Worm (Caenorhabditis elegans) whole organism, late embryonic: Measurements from ENCODE around the gene fut-2.

Source experiments
- F13H6.1 ChIP-seq: sonication (generic microtip); optimal IDR thresholded peaks from 2 replicates; lab custom pipeline; 2016; ENCODE audit warnings: missing genetic modification characterization, missing compliant biosample characterization
- K02D7.2 ChIP-seq: sonication (generic microtip); optimal IDR thresholded peaks from 2 replicates; lab custom pipeline; 2017; ENCODE audit warnings: mild to moderate bottlenecking, missing genetic modification characterization, missing compliant biosample characterization
- K09A11.1 ChIP-seq: sonication (generic microtip); optimal IDR thresholded peaks from 2 replicates; lab custom pipeline; 2017; ENCODE audit warnings: antibody characterized with exemption, mild to moderate bottlenecking, missing genetic modification characterization, missing compliant biosample characterization; ENCODE audit not compliant: insufficient read depth
- ceh-14 ChIP-seq: sonication (generic microtip); optimal IDR thresholded peaks from 2 replicates; lab custom pipeline; 2016; ENCODE audit warnings: missing genotype, missing genetic modification characterization, missing compliant biosample characterization
- ceh-2 ChIP-seq: sonication (generic microtip); optimal IDR thresholded peaks from 2 replicates; lab custom pipeline; 2016; ENCODE audit warnings: missing genotype, missing genetic modification characterization, missing compliant biosample characterization
- ceh-22 ChIP-seq: sonication (generic microtip); optimal IDR thresholded peaks from 2 replicates; lab custom pipeline; 2017; ENCODE audit warnings: missing biosample characterization, missing genetic modification characterization
- ceh-48 ChIP-seq: sonication (generic microtip); optimal IDR thresholded peaks from 2 replicates; lab custom pipeline; 2016; ENCODE audit warnings: missing genetic modification characterization, inconsistent platforms, missing compliant biosample characterization
- dmd-4 ChIP-seq: sonication (generic microtip); optimal IDR thresholded peaks from 2 replicates; lab custom pipeline; 2016; ENCODE audit warnings: borderline replicate concordance, missing genetic modification characterization, missing compliant biosample characterization
- elt-2 ChIP-seq: sonication (generic microtip); optimal IDR thresholded peaks from 2 replicates; lab custom pipeline; 2016; ENCODE audit warnings: missing genetic modification reagents, missing genetic modification characterization, missing compliant biosample characterization
- elt-4 ChIP-seq: sonication (generic microtip); optimal IDR thresholded peaks from 2 replicates; lab custom pipeline; 2016; ENCODE audit warnings: missing genetic modification characterization, missing compliant biosample characterization
- fkh-10 ChIP-seq: fragments of 150-350 bp; optimal IDR thresholded peaks from 2 replicates; lab custom pipeline; 2014; ENCODE audit warnings: missing biosample characterization, missing genetic modification reagents, missing genetic modification characterization
- fkh-6 ChIP-seq: sonication (generic microtip); optimal IDR thresholded peaks from 2 replicates; lab custom pipeline; 2016; ENCODE audit warnings: missing genetic modification characterization, missing compliant biosample characterization
- gmeb-2 ChIP-seq: sonication (generic microtip); optimal IDR thresholded peaks from 2 replicates; lab custom pipeline; 2016; ENCODE audit warnings: missing genetic modification characterization, inconsistent platforms, missing compliant biosample characterization
- hlh-15 ChIP-seq: sonication (generic microtip); optimal IDR thresholded peaks from 2 replicates; lab custom pipeline; 2016; ENCODE audit warnings: missing genetic modification characterization, missing compliant biosample characterization
- hlh-30 ChIP-seq: sonication (generic microtip); optimal IDR thresholded peaks from 2 replicates; lab custom pipeline; 2017; ENCODE audit warnings: antibody characterized with exemption, missing genetic modification characterization, missing compliant biosample characterization; ENCODE audit not compliant: insufficient read depth
- madf-2 ChIP-seq: sonication (generic microtip); optimal IDR thresholded peaks from 2 replicates; lab custom pipeline; 2017; ENCODE audit warnings: missing genetic modification characterization, missing compliant biosample characterization
- nfya-1 ChIP-seq: sonication (generic microtip); optimal IDR thresholded peaks from 2 replicates; lab custom pipeline; 2017; ENCODE audit warnings: missing genetic modification characterization, mild to moderate bottlenecking, missing compliant biosample characterization, antibody characterized with exemption, moderate library complexity
- nhr-11 ChIP-seq: fragments of 150-350 bp; optimal IDR thresholded peaks from 2 replicates; lab custom pipeline; 2014; ENCODE audit warnings: missing biosample characterization, missing genetic modification characterization
- nhr-232 ChIP-seq: sonication (generic microtip); optimal IDR thresholded peaks from 2 replicates; lab custom pipeline; 2016; ENCODE audit warnings: missing genetic modification characterization, missing compliant biosample characterization
- pag-3 ChIP-seq: sonication (generic microtip); optimal IDR thresholded peaks from 2 replicates; lab custom pipeline; 2016; ENCODE audit warnings: missing compliant biosample characterization, missing genetic modification characterization, borderline replicate concordance
- pax-1 ChIP-seq: fragments of 150-350 bp; optimal IDR thresholded peaks from 2 replicates; lab custom pipeline; 2014; ENCODE audit warnings: missing biosample characterization, missing genetic modification characterization
- pha-2 ChIP-seq: sonication (generic microtip); optimal IDR thresholded peaks from 2 replicates; lab custom pipeline; 2017; ENCODE audit warnings: mild to moderate bottlenecking, missing genetic modification characterization, missing compliant biosample characterization
- pha-4 ChIP-seq: fragments of 150-350 bp; optimal IDR thresholded peaks from 2 replicates; lab custom pipeline; 2018; ENCODE audit warnings: missing biosample characterization, missing genetic modification reagents, missing genetic modification characterization
- sox-2 ChIP-seq: fragments of 200-800 bp; sonication (Bioruptor generic); IDR thresholded peaks from 2 replicates; pipeline ENCODE4 v1.3.6; 2022; ENCODE audit warnings: missing genetic modification reagents, missing genetic modification characterization, missing compliant biosample characterization
- sox-4 ChIP-seq: sonication (generic microtip); optimal IDR thresholded peaks from 2 replicates; lab custom pipeline; 2017; ENCODE audit warnings: mild to moderate bottlenecking, missing genetic modification characterization, inconsistent platforms, missing compliant biosample characterization
- syd-9 ChIP-seq: sonication (generic microtip); optimal IDR thresholded peaks from 2 replicates; lab custom pipeline; 2016; ENCODE audit warnings: mild to moderate bottlenecking, missing genetic modification characterization, moderate library complexity, missing compliant biosample characterization
- tbx-7 ChIP-seq: sonication (generic microtip); optimal IDR thresholded peaks from 2 replicates; lab custom pipeline; 2016; ENCODE audit warnings: missing genotype, missing genetic modification characterization, missing compliant biosample characterization
- ttx-3 ChIP-seq: sonication (generic microtip); optimal IDR thresholded peaks from 2 replicates; lab custom pipeline; 2016; ENCODE audit warnings: missing genetic modification reagents, missing genetic modification characterization, missing compliant biosample characterization
- unc-42 ChIP-seq: sonication (generic microtip); optimal IDR thresholded peaks from 2 replicates; lab custom pipeline; 2016; ENCODE audit warnings: missing genotype, missing genetic modification characterization, missing compliant biosample characterization
- unc-55 ChIP-seq: sonication (generic microtip); optimal IDR thresholded peaks from 2 replicates; lab custom pipeline; 2017; ENCODE audit warnings: missing biosample characterization, missing genetic modification reagents, missing genetic modification characterization
- unc-86 ChIP-seq: sonication (generic microtip); optimal IDR thresholded peaks from 2 replicates; lab custom pipeline; 2016; ENCODE audit warnings: missing genetic modification characterization, missing compliant biosample characterization
- ztf-16 ChIP-seq: sonication (generic microtip); optimal IDR thresholded peaks from 2 replicates; lab custom pipeline; 2017; ENCODE audit warnings: missing genetic modification characterization, missing compliant biosample characterization

The fut-2 gene

ce11 chrV:6551707-6552390 lies 23.8 kb downstream of the fut-2 start, which contains the start of gene twk-10:
twk-10 (plus strand) TSS chrV:6552340.
- no peak for TF ChIP-seq syd-9
- peak; percentile 11 for TF ChIP-seq elt-2

ce11 chrV:6549871-6550270 lies 25.8 kb downstream of the fut-2 start, which contains the start of gene lipl-4:
lipl-4 (plus strand) TSS chrV:6550171.
- TF ChIP-seq tbx-7 (tag; lab: Kevin White, UChicago) (no peak), sox-4 (no peak), ceh-22 (tag; lab: Kevin White, UChicago) (no peak), F13H6.1 (no peak), madf-2 (tag; lab: Kevin White, UChicago) (no peak)

- no peak for TF ChIP-seq fkh-6
- no peak for TF ChIP-seq elt-4 (tag; lab: Kevin White, UChicago)
- TF ChIP-seq hlh-15 (tag; lab: Kevin White, UChicago), result no peak
- TF ChIP-seq nhr-11, result no peak
- no peak for TF ChIP-seq dmd-4 (tag; lab: Kevin White, UChicago)
- no peak for TF ChIP-seq ztf-16
- no peak for TF ChIP-seq pax-1 (tag; lab: Kevin White, UChicago)
- TF ChIP-seq unc-86 (tag; lab: Kevin White, UChicago), result no peak
- no peak for TF ChIP-seq ttx-3 (tag; lab: Kevin White, UChicago)
- no peak for TF ChIP-seq pha-2
- TF ChIP-seq gmeb-2 (tag; lab: Kevin White, UChicago), result no peak
- TF ChIP-seq sox-2 (GFP tag; lab: Robert Waterston, UW), result no peak
Measured at ce11 chrV:6549148-6549547, 26.5 kb downstream of the fut-2 start, which contains the start of gene K04A8.20. K04A8.20 (plus strand) TSS chrV:6549448.

ce11 chrV:6548309-6548708 lies 27.4 kb downstream of the fut-2 start:
- TF ChIP-seq ceh-2 (tag; lab: Kevin White, UChicago) (no peak), pha-4 (no peak), unc-42 (tag; lab: Kevin White, UChicago) (no peak), syd-9 (no peak), unc-55 (GFP tag; lab: Kevin White, UChicago) (no peak), elt-2 (no peak), hlh-30 (tag; lab: Kevin White, UChicago) (no peak), nfya-1 (tag; lab: Kevin White, UChicago) (no peak), nhr-232 (tag; lab: Kevin White, UChicago) (no peak)
- TF ChIP-seq, all 69 proteins: peak for 0

- TF ChIP-seq pag-3 (tag; lab: Kevin White, UChicago) (no peak), pha-2 (no peak), elt-2 (no peak), pax-1 (tag; lab: Kevin White, UChicago) (no peak), ceh-48 (tag; lab: Kevin White, UChicago) (no peak), ceh-14 (tag; lab: Kevin White, UChicago) (no peak), fkh-10 (GFP tag; lab: Kevin White, UChicago) (no peak), pha-4 (no peak), fkh-6 (no peak), K02D7.2 (tag; lab: Kevin White, UChicago) (no peak), K09A11.1 (no peak), syd-9 (no peak)
Measured at ce11 chrV:6546450-6547171, 29.1 kb downstream of the fut-2 start, which contains the start of gene dre-1. dre-1 (minus strand) TSS chrV:6546500.
